Fruit fly (Drosophila melanogaster) S2 (cell line): ENCODE measurements around the gene CG12590.

ENCODE experiments used
- CG8478 ChIP-seq: fragments of >200 bp; optimal IDR thresholded peaks from 2 replicates; lab custom pipeline; 2018
- CTCF ChIP-seq, 2 experiments: fragments of >200 bp; optimal IDR thresholded peaks; 2 replicates each; lab custom pipeline; 2018

DNA sequence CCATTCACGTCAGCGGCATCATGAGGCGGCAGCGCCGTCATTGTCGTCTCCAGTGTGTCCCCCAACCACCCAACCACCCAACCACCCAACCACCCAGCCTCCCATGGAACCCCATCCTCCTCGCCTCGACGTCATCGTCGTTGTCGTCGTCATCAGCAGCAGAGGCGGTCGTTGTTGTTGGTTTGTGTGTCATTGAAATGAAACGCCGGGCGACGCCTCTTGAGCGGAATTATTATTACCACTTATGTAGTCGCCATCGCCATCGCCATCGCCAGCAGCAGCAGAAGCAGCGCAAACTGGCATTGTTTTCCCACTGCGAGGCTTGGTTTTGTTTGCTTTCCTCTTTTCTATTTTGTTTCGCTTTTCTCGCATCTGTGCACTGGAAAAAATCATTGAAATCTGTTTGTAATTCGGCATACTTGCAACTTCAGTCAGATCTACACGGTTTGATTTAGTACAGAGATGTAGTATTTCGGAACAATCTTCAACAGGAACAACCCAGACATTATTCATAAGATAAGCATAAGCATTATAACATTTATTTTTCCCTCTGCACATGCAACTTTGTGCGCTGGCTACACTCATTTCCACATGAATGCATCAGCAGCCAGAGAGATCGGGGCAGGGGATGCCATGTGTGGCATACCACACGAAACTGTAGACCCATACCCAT is 46.5 kb upstream of the CG12590 start:
- no peak for TF ChIP-seq CG8478 (lab: Kevin White, UChicago)
- no peak for TF ChIP-seq CTCF (optimal IDR thresholded peaks at IDR 0.05; lab: Kevin White, UChicago)
